Fruit fly (Drosophila melanogaster): ENCODE results near the gene eag.

DNA sequence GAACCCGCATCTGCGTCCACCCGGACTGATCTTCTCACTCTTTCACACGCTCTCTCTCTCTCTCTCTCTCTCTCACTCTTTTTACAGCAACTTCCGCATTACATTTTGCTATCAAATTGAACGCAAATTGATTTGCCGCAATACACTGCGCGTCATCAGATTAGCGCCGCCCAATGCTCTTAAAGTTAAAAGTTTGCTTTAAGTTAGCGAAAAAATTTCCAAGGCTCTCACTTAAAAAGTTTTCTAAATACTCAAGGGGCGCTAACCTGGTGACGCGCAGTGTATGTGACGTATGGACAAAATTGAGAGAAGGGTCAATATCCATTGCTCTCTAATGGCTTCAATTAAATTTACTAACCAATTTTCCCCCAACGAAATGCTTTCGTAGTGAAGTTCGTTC, 66.9 kb downstream of the eag start:
- TF ChIP-seq salm (tag; optimal IDR thresholded peaks at IDR 0.05) (peak; percentile 65), CG9609 (GFP tag; optimal IDR thresholded peaks at IDR 0.05) (peak; percentile 82), ems (GFP tag; optimal IDR thresholded peaks at IDR 0.05) (peak; percentile 87), ttk (GFP tag; IDR thresholded peaks at IDR 0.05) (peak; percentile 76), Opbp (GFP tag; IDR thresholded peaks at IDR 0.05; ENCODE audit: partially characterized antibody) (no peak), cg (GFP tag; optimal IDR thresholded peaks at IDR 0.05) (no peak), MESR4 (GFP tag; optimal IDR thresholded peaks at IDR 0.05) (peak; percentile 11), sqz (GFP tag; optimal IDR thresholded peaks at IDR 0.05) (peak; percentile 65), CG31441 (GFP tag; IDR thresholded peaks at IDR 0.05) (peak; percentile 79), BEAF-32 (GFP tag; optimal IDR thresholded peaks at IDR 0.05) (no peak)
